Fruit fly (Drosophila melanogaster): Measurements from ENCODE around the gene CG4907.

The CG4907 gene

dm6 chr3R:22750534-22750947, 40.0 kb upstream of the CG4907 start, which contains the start of the genes rumi, CG7029 and Usp12-46 (continued):
- TF ChIP-seq zfh2 (GFP tag; optimal IDR thresholded peaks at IDR 0.05) (peak; percentile 93), kay (GFP tag; optimal IDR thresholded peaks at IDR 0.05) (peak; percentile 79), sens-2 (GFP tag; IDR thresholded peaks at IDR 0.05) (peak; percentile 77; the same call in 1 of the 2 replicates), al (GFP tag; IDR thresholded peaks at IDR 0.05) (peak; percentile 75), unc-4 (GFP tag; IDR thresholded peaks at IDR 0.05; ENCODE audit: partially characterized antibody) (peak; percentile 82), Chrac-16 (GFP tag; optimal IDR thresholded peaks at IDR 0.05) (peak; percentile 89), CG13287 (GFP tag; IDR thresholded peaks at IDR 0.05; ENCODE audit: partially characterized antibody) (peak; percentile 87), sim (GFP tag; IDR thresholded peaks at IDR 0.05) (peak; percentile 58; the same call in 1 of the 2 replicates), gfzf (GFP tag; optimal IDR thresholded peaks at IDR 0.05) (peak; percentile 44), CG10267 (tag; optimal IDR thresholded peaks at IDR 0.05) (peak; percentile 80), nmo (GFP tag; optimal IDR thresholded peaks at IDR 0.05) (peak; percentile 93), klu (GFP tag; IDR thresholded peaks at IDR 0.05) (peak; percentile 63), nau (GFP tag; optimal IDR thresholded peaks at IDR 0.05) (no peak), dati (GFP tag; IDR thresholded peaks at IDR 0.05) (0 out of 2 replicates have a peak, but pooled peaks have one; percentile 39), CG10979 (tag; optimal IDR thresholded peaks at IDR 0.05) (peak; percentile 81), Optix (GFP tag; IDR thresholded peaks at IDR 0.05) (peak; percentile 81), ERR (GFP tag; optimal IDR thresholded peaks at IDR 0.05) (peak; percentile 83), slou (GFP tag; optimal IDR thresholded peaks at IDR 0.05) (peak; percentile 69), tgo (GFP tag; IDR thresholded peaks at IDR 0.05) (peak; percentile 80), Rfx (GFP tag; IDR thresholded peaks at IDR 0.05) (peak; percentile 89), CG3726 (GFP tag; IDR thresholded peaks at IDR 0.05) (peak; percentile 76; the same call in 2 of the 3 replicates), CG10462 (GFP tag; optimal IDR thresholded peaks at IDR 0.05) (peak; percentile 73), CG32772 (GFP tag; IDR thresholded peaks at IDR 0.05) (peak; percentile 83), Sox100B (GFP tag; optimal IDR thresholded peaks at IDR 0.05) (no peak), jigr1 (GFP tag; IDR thresholded peaks at IDR 0.05) (peak; percentile 32; the same call in 1 of the 3 replicates), CG4328 (GFP tag; optimal IDR thresholded peaks at IDR 0.05) (peak; percentile 76), B-H2 (GFP tag; optimal IDR thresholded peaks at IDR 0.05) (peak; percentile 82), Neu2 (GFP tag; optimal IDR thresholded peaks at IDR 0.05; ENCODE audit: borderline replicate concordance) (peak; percentile 79), lov (optimal IDR thresholded peaks at IDR 0.05) (no peak), lov (GFP tag; IDR thresholded peaks at IDR 0.05) (peak; percentile 84; the same call in 2 of the 3 replicates), Jarid2 (GFP tag; optimal IDR thresholded peaks at IDR 0.05) (no peak), CG10209 (GFP tag; optimal IDR thresholded peaks at IDR 0.05) (peak; percentile 84), CG8944 (GFP tag; optimal IDR thresholded peaks at IDR 0.05) (peak; percentile 91), CG7963 (GFP tag; IDR thresholded peaks at IDR 0.05; ENCODE audit: partially characterized antibody) (0 out of 3 replicates have a peak, but pooled peaks have one; percentile 62), Scr (GFP tag; IDR thresholded peaks at IDR 0.05; ENCODE audit: partially characterized antibody) (peak; percentile 81), CG7928 (GFP tag; optimal IDR thresholded peaks at IDR 0.05) (peak; percentile 58), CG14860 (GFP tag; IDR thresholded peaks at IDR 0.05; ENCODE audit: partially characterized antibody) (peak; percentile 58), ap (GFP tag; IDR thresholded peaks at IDR 0.05) (peak; percentile 67), Dip3 (GFP tag; optimal IDR thresholded peaks at IDR 0.05) (peak; percentile 92), CG16863 (GFP tag; optimal IDR thresholded peaks at IDR 0.05) (peak; percentile 90), sd (tag; optimal IDR thresholded peaks at IDR 0.05) (no peak), Poxn (GFP tag; IDR thresholded peaks at IDR 0.05) (peak; percentile 61; the same call in 1 of the 2 replicates), disco-r (GFP tag; optimal IDR thresholded peaks at IDR 0.05) (peak; percentile 57), salm (tag; optimal IDR thresholded peaks at IDR 0.05) (peak; percentile 69), corto (GFP tag; optimal IDR thresholded peaks at IDR 0.05) (no peak), nerfin-2 (GFP tag; IDR thresholded peaks at IDR 0.05; ENCODE audit: partially characterized antibody) (peak; percentile 53; the same call in 1 of the 2 replicates), Xbp1 (GFP tag; optimal IDR thresholded peaks at IDR 0.05) (peak; percentile 92), cas (GFP tag; IDR thresholded peaks at IDR 0.05) (peak; percentile 63; the same call in 1 of the 2 replicates), danr (GFP tag; IDR thresholded peaks at IDR 0.05) (peak; percentile 53; the same call in 1 of the 2 replicates), Dfd (GFP tag; optimal IDR thresholded peaks at IDR 0.05) (no peak)

All from whole organism, embryonic.